Worm (Caenorhabditis elegans): Measurements from ENCODE around the gene Y68A4A.13.

Gene Y68A4A.13

DNA sequence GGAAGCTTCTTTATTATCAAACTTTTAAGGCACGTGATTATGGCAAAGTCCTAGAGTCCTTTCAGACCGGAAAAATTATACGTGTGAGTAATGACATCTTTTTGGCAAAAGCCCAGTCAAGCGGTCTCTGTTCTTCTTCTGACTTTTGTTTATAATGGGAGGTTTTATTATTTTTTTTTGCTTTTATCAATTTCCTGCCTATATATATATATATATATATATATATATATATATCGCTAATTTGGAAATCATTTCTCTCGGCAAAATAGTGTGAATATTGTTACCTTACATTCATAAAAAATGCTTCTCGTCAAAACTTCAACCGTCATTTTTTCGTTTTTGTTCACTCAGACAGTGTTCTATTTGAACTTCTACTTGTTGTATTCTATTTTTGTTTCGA lies 9.7 kb upstream of the Y68A4A.13 start, which contains the start of gene srbc-62:
srbc-62 (plus strand) TSS at position 301 of the 400 bp plus-strand sequence.
- TF ChIP-seq snpc-4 (tag; optimal IDR thresholded peaks at IDR 0.05) (no peak), zip-8 (tag; optimal IDR thresholded peaks at IDR 0.05) (no peak), M03D4.4 (tag; optimal IDR thresholded peaks at IDR 0.05) (no peak), unc-62 (GFP tag; optimal IDR thresholded peaks at IDR 0.05) (no peak), unc-120 (tag; optimal IDR thresholded peaks at IDR 0.05; ENCODE audit: poor library complexity, severe bottlenecking) (no peak), ztf-11 (tag; optimal IDR thresholded peaks at IDR 0.05) (no peak), bed-3 (GFP tag; optimal IDR thresholded peaks at IDR 0.05) (no peak), cnd-1 (tag; optimal IDR thresholded peaks at IDR 0.05) (no peak)

- TF ChIP-seq mep-1 (tag; optimal IDR thresholded peaks at IDR 0.05): no peak
- no peak for TF ChIP-seq sem-2 (GFP tag; optimal IDR thresholded peaks at IDR 0.05)
- TF ChIP-seq unc-120 (tag; optimal IDR thresholded peaks at IDR 0.05; ENCODE audit: poor library complexity, severe bottlenecking): no peak
- TF ChIP-seq elt-3 (tag; optimal IDR thresholded peaks at IDR 0.05): no peak
- TF ChIP-seq sptf-1 (tag; optimal IDR thresholded peaks at IDR 0.05): no peak
- no peak for TF ChIP-seq elt-1 (tag; optimal IDR thresholded peaks at IDR 0.05; ENCODE audit: borderline replicate concordance, insufficient read depth)
- no peak for TF ChIP-seq nhr-28 (tag; optimal IDR thresholded peaks at IDR 0.05)
Observed at ce11 chrV:17215602-17216001, 7.7 kb upstream of the Y68A4A.13 start.

ce11 chrV:17212743-17213142 lies 4.8 kb upstream of the Y68A4A.13 start, which contains the start of gene srh-113:
Gene srh-113, plus strand, starts transcription at chrV:17213043.
- TF ChIP-seq hlh-1 (tag; optimal IDR thresholded peaks at IDR 0.05): no peak
- TF ChIP-seq tbx-8 (GFP tag; optimal IDR thresholded peaks at IDR 0.05): no peak
- TF ChIP-seq mab-5 (tag; optimal IDR thresholded peaks at IDR 0.05): no peak
- TF ChIP-seq ham-2 (GFP tag; optimal IDR thresholded peaks at IDR 0.05): no peak
- no peak for TF ChIP-seq ceh-83 (GFP tag; optimal IDR thresholded peaks at IDR 0.05)
- TF ChIP-seq lsy-2 (tag; optimal IDR thresholded peaks at IDR 0.05): no peak
- no peak for TF ChIP-seq elt-1 (tag; optimal IDR thresholded peaks at IDR 0.05; ENCODE audit: borderline replicate concordance, insufficient read depth)
- no peak for TF ChIP-seq blmp-1 (tag; optimal IDR thresholded peaks at IDR 0.05)
- TF ChIP-seq lin-32 (GFP tag; optimal IDR thresholded peaks at IDR 0.05): no peak
- no peak for TF ChIP-seq ces-1 (GFP tag; optimal IDR thresholded peaks at IDR 0.05)
- no peak for TF ChIP-seq sptf-1 (tag; optimal IDR thresholded peaks at IDR 0.05)
- no peak for TF ChIP-seq nhr-12 (tag; optimal IDR thresholded peaks at IDR 0.05)
- no peak for TF ChIP-seq nhr-2 (tag; optimal IDR thresholded peaks at IDR 0.05)

- TF ChIP-seq ham-2 (GFP tag; optimal IDR thresholded peaks at IDR 0.05) (no peak), unc-120 (tag; optimal IDR thresholded peaks at IDR 0.05; ENCODE audit: poor library complexity, severe bottlenecking) (no peak), zip-8 (tag; optimal IDR thresholded peaks at IDR 0.05) (no peak), mls-2 (tag; optimal IDR thresholded peaks at IDR 0.05) (no peak), cnd-1 (tag; optimal IDR thresholded peaks at IDR 0.05) (no peak), ceh-43 (GFP tag; optimal IDR thresholded peaks at IDR 0.05) (no peak), bed-3 (GFP tag; optimal IDR thresholded peaks at IDR 0.05) (no peak), unc-62 (GFP tag; optimal IDR thresholded peaks at IDR 0.05) (no peak), hlh-1 (tag; optimal IDR thresholded peaks at IDR 0.05) (no peak), mep-1 (tag; optimal IDR thresholded peaks at IDR 0.05) (no peak), nhr-28 (tag; optimal IDR thresholded peaks at IDR 0.05) (no peak), mab-5 (tag; optimal IDR thresholded peaks at IDR 0.05) (no peak), pha-4 (tag; optimal IDR thresholded peaks at IDR 0.05) (no peak), drap-1 (GFP tag; optimal IDR thresholded peaks at IDR 0.05) (no peak), elt-3 (tag; optimal IDR thresholded peaks at IDR 0.05) (no peak)
Observed at ce11 chrV:17211989-17212731, 4.2 kb upstream of the Y68A4A.13 start, which contains the start of gene srh-236. Gene srh-236, minus strand, starts transcription at chrV:17212039.

- TF ChIP-seq unc-62 (GFP tag; optimal IDR thresholded peaks at IDR 0.05) (no peak), blmp-1 (tag; optimal IDR thresholded peaks at IDR 0.05) (no peak), ces-1 (GFP tag; optimal IDR thresholded peaks at IDR 0.05) (no peak), drap-1 (GFP tag; optimal IDR thresholded peaks at IDR 0.05) (no peak), flh-1 (GFP tag; optimal IDR thresholded peaks at IDR 0.05) (no peak), hlh-1 (tag; optimal IDR thresholded peaks at IDR 0.05) (no peak), nhr-28 (tag; optimal IDR thresholded peaks at IDR 0.05) (no peak), lin-32 (GFP tag; optimal IDR thresholded peaks at IDR 0.05) (no peak), elt-3 (tag; optimal IDR thresholded peaks at IDR 0.05) (no peak), nhr-237 (tag; optimal IDR thresholded peaks at IDR 0.05) (no peak), mep-1 (tag; optimal IDR thresholded peaks at IDR 0.05) (no peak), ceh-39 (tag; optimal IDR thresholded peaks at IDR 0.05) (no peak), ham-2 (GFP tag; optimal IDR thresholded peaks at IDR 0.05) (no peak), elt-1 (tag; optimal IDR thresholded peaks at IDR 0.05; ENCODE audit: borderline replicate concordance, insufficient read depth) (no peak), nhr-2 (tag; optimal IDR thresholded peaks at IDR 0.05) (no peak), pha-4 (tag; optimal IDR thresholded peaks at IDR 0.05) (no peak), mab-5 (tag; optimal IDR thresholded peaks at IDR 0.05) (no peak), zip-8 (tag; optimal IDR thresholded peaks at IDR 0.05) (no peak)
Observed at ce11 chrV:17206469-17206868, 1.5 kb downstream of the Y68A4A.13 start.

Measured in whole organism, mixed stage, embryonic.